Fruit fly (Drosophila melanogaster): ENCODE data around the gene CG34452.

Gene CG34452

dm6 chr3L:15729306-15730006, 41.8 kb upstream of the CG34452 start (continued):
- TF ChIP-seq tx (GFP tag; optimal IDR thresholded peaks at IDR 0.05) (no peak), ERR (GFP tag; optimal IDR thresholded peaks at IDR 0.05) (no peak), CG7745 (tag; optimal IDR thresholded peaks at IDR 0.05) (peak; percentile 8), D (optimal IDR thresholded peaks at IDR 0.05) (no peak), D (GFP tag; optimal IDR thresholded peaks at IDR 0.05) (no peak), Doc3 (GFP tag; IDR thresholded peaks at IDR 0.05; ENCODE audit: partially characterized antibody) (no peak), Sox102F (GFP tag; optimal IDR thresholded peaks at IDR 0.05) (no peak), gro (GFP tag; optimal IDR thresholded peaks at IDR 0.05) (no peak), sna (GFP tag; IDR thresholded peaks at IDR 0.05; ENCODE audit: partially characterized antibody) (peak; percentile 60; the same call in 1 of the 2 replicates), fru (optimal IDR thresholded peaks at IDR 0.05) (no peak), ab (GFP tag; optimal IDR thresholded peaks at IDR 0.05) (no peak), so (GFP tag; IDR thresholded peaks at IDR 0.05) (peak; percentile 22; the same call in 1 of the 3 replicates), Pdp1 (GFP tag; optimal IDR thresholded peaks at IDR 0.05) (no peak), hkb (optimal IDR thresholded peaks at IDR 0.05) (peak; percentile 10), hkb (GFP tag; IDR thresholded peaks at IDR 0.05) (peak; percentile 63), kay (GFP tag; optimal IDR thresholded peaks at IDR 0.05) (no peak), knrl (GFP tag; IDR thresholded peaks at IDR 0.05; ENCODE audit: partially characterized antibody) (peak; percentile 35; the same call in 1 of the 3 replicates), CG2712 (tag; optimal IDR thresholded peaks at IDR 0.05) (peak; percentile 3), Rfx (GFP tag; IDR thresholded peaks at IDR 0.05) (no peak), bigmax (GFP tag; optimal IDR thresholded peaks at IDR 0.05) (no peak), scrt (GFP tag; optimal IDR thresholded peaks at IDR 0.05) (no peak), row (GFP tag; IDR thresholded peaks at IDR 0.05) (no peak), CG9437 (GFP tag; optimal IDR thresholded peaks at IDR 0.05) (no peak), CG7928 (GFP tag; optimal IDR thresholded peaks at IDR 0.05) (no peak), CG12659 (GFP tag; optimal IDR thresholded peaks at IDR 0.05) (no peak), CG12769 (tag; optimal IDR thresholded peaks at IDR 0.05) (peak; percentile 25), en (GFP tag; optimal IDR thresholded peaks at IDR 0.05) (no peak), CG13894 (tag; optimal IDR thresholded peaks at IDR 0.05) (no peak), maf-S (GFP tag; optimal IDR thresholded peaks at IDR 0.05) (no peak), Bgb (GFP tag; IDR thresholded peaks at IDR 0.05; ENCODE audit: partially characterized antibody) (peak; percentile 64), Fer1 (GFP tag; optimal IDR thresholded peaks at IDR 0.05) (no peak), run (tag; optimal IDR thresholded peaks at IDR 0.05) (no peak), Hmr (GFP tag; optimal IDR thresholded peaks at IDR 0.05) (no peak), tgo (GFP tag; IDR thresholded peaks at IDR 0.05) (no peak), CG4282 (GFP tag; optimal IDR thresholded peaks at IDR 0.05) (no peak), inv (GFP tag; IDR thresholded peaks at IDR 0.05; ENCODE audit: partially characterized antibody) (peak; percentile 34; the same call in 1 of the 2 replicates), Sry-δ (GFP tag; optimal IDR thresholded peaks at IDR 0.05) (no peak), sisA (GFP tag; IDR thresholded peaks at IDR 0.05) (no peak), Fer2 (tag; optimal IDR thresholded peaks at IDR 0.05) (no peak), hth (optimal IDR thresholded peaks at IDR 0.05) (no peak), Drgx (GFP tag; IDR thresholded peaks at IDR 0.05) (0 out of 2 replicates have a peak, but pooled peaks have one; percentile 15), grn (GFP tag; optimal IDR thresholded peaks at IDR 0.05) (peak; percentile 42), hbn (GFP tag; IDR thresholded peaks at IDR 0.05; ENCODE audit: partially characterized antibody) (peak; percentile 19; the same call in 1 of the 2 replicates), CG10979 (tag; optimal IDR thresholded peaks at IDR 0.05) (peak; percentile 32), Xbp1 (GFP tag; optimal IDR thresholded peaks at IDR 0.05) (no peak), CG3065 (GFP tag; optimal IDR thresholded peaks at IDR 0.05) (no peak), cas (GFP tag; IDR thresholded peaks at IDR 0.05) (no peak), CG2199 (GFP tag; IDR thresholded peaks at IDR 0.05) (peak; percentile 90; the same call in 2 of the 3 replicates), sob (GFP tag; IDR thresholded peaks at IDR 0.05) (no peak), pnt (GFP tag; optimal IDR thresholded peaks at IDR 0.05) (no peak), CG17829 (tag; optimal IDR thresholded peaks at IDR 0.05) (peak; percentile 74)
